Fruit fly (Drosophila melanogaster) S2 (cell line): ENCODE measurements around the gene CG17145.

Source experiments
- CG8478 ChIP-seq: fragments of >200 bp; optimal IDR thresholded peaks from 2 replicates; lab custom pipeline; 2018
- CTCF ChIP-seq, 2 experiments: fragments of >200 bp; optimal IDR thresholded peaks; 2 replicates each; lab custom pipeline; 2018

DNA sequence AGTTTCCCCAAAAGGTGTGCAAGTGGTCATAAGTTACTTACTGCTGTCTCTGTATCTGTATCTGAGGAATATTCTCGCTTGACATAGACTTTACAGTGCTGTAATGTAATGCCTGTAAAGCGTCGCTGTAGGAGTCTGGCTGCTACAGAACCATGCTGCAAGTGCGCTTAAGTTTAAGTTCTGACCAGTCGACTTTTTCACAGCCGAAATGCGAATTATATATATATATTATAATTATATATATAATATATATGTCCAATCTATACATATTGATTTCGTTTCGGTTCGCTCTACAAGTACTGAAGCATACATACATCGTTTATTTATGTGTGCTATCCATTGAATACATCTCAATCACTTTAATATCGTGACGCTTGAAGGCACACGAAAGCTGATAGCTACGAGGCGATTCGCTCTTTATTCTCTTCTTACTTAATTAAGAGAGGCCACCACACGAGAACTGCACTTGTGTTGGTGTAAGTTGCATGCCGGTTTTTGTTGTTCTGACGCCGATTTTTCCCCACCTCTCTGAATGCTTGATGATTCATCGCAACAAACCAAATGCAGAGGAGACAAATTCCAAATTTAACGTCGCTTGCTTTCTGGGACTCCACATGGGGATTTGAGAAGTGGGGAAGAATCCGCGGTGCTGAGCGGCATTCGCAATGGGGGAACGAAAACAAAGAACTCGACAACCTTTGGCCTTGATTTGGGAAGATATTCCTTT, 35.2 kb upstream of the CG17145 start:
- TF ChIP-seq CG8478, result no peak
- no peak for TF ChIP-seq CTCF (optimal IDR thresholded peaks at IDR 0.05; lab: Kevin White, UChicago)
